Worm (Caenorhabditis elegans) whole organism, dauer: ENCODE data around the gene msp-36.

Experiments
- unc-62 ChIP-seq: sonication (generic microtip); optimal IDR thresholded peaks from 2 replicates; lab custom pipeline; 2017; ENCODE audit warnings: missing biosample characterization, missing genetic modification reagents, missing genetic modification characterization

The msp-36 gene

DNA sequence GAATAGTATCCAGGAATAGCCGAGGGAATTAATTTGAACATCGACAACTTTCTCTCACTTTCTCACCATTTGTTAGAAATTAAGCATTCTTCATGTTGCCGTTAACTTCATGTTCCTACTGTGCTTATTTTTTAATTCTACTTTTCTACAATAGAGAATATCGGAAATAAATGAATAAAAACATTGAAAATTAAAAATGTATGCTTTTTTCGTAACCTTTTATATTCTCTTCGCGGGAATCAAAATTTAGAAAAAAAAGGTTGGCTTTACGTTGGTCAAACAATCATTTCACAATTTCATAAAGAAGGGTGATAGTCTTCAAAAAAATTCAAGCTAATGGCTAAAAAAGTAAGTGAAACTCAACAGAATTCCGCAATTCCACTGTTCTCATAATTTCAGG, 19.3 kb upstream of the msp-36 start, which contains the start of gene W01B6.5:
Gene W01B6.5 (plus strand): TSS at position 301 of the 400 bp plus-strand sequence.
- TF ChIP-seq unc-62 (GFP tag; lab: Kevin White, UChicago): no peak

- TF ChIP-seq unc-62 (GFP tag; lab: Kevin White, UChicago): no peak
Observed at ce11 chrIV:10078003-10078402, 17.2 kb upstream of the msp-36 start.

ce11 chrIV:10080816-10081215, 14.4 kb upstream of the msp-36 start, which contains the start of gene W01B6.6:
W01B6.6 (plus strand) TSS chrIV:10081116.
- no peak for TF ChIP-seq unc-62 (GFP tag; lab: Kevin White, UChicago)

DNA sequence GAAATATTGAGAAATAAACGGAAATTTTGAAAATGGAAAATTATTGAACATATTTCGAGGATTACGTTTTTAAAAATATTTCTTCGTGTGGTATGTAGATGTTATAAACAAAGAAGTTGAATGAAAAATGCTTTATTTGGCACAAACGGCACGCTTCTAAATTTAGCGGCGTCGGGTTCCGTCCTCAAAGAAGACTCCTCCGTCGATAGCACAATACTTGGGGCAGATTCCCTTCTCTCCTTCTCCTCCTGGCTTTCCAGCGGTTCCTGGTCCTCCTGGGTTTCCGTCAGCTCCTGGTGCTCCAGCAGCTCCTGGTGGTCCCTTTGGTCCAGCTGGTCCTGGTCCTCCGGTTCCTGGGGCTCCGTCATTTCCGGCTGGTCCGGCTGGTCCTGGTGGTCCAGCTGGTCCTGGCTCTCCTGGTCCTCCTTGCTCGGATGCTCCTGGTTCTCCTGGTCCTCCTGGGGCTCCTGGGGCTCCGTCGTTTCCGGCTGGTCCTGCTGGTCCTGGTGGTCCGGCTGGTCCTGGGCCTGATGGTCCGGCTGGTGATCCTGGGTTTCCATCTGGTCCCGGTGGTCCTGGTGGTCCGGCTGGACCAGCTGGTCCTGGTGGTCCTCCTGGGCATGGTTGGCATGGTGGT, 10.8 kb upstream of the msp-36 start, which contains the start of gene W01B6.8:
Gene W01B6.8 (minus strand): TSS at position 51 of the 637 bp plus-strand sequence.
- TF ChIP-seq unc-62 (GFP tag; lab: Kevin White, UChicago): no peak

ce11 chrIV:10085401-10086187, 9.6 kb upstream of the msp-36 start, which contains the start of the genes col-2 and ndc-80:
col-2 (minus strand) TSS chrIV:10085451.
ndc-80 (plus strand) TSS chrIV:10086137.
- no peak for TF ChIP-seq unc-62 (GFP tag; lab: Kevin White, UChicago)

DNA sequence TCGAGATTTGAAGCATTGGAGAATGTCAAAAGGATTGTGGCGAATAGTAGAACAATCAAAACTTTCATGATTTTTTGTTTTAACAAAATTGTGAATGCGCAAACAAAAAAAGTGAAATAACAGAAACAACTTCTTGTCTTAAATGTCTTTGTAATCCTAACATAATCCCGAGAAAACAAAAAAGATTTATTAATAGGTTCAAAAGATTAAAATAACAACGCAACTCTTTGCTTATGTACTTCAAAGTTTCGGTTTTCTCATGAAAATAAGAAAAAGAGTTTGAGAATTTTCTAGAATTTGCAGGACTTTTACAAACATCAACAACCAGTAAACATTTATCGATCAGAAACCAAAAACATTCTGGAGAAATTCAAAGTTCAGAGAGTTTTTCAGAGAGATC, 5.5 kb upstream of the msp-36 start, which contains the start of gene ttr-39:
Gene ttr-39 (minus strand): TSS at position 101 of the 400 bp plus-strand sequence.
- no peak for TF ChIP-seq unc-62 (GFP tag; lab: Kevin White, UChicago)

DNA sequence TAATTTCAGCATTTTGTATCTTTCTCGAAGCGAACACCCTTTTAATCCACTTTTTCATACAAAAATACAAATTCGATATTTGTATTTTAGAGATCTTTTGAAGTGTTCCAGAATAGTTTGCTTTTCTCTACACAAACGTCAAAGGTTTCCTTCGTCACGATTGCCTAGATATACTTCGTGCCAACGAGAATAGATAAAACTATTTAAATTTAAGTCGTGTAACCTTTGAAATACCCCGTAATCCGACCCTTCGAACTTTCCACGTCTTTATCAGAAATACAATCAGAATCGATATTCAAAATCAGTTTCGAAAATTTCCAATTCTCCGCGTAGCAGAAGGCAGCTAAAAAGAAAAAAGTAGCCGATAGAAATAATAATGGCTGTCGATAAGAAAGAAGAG, 4.9 kb upstream of the msp-36 start, which contains the start of gene ttbk-5:
Gene ttbk-5 (plus strand): TSS at position 301 of the 400 bp plus-strand sequence.
- no peak for TF ChIP-seq unc-62 (GFP tag; lab: Kevin White, UChicago)

- TF ChIP-seq unc-62 (GFP tag; lab: Kevin White, UChicago): no peak
Observed at ce11 chrIV:10096881-10097280, 1.6 kb downstream of the msp-36 start, which contains the start of gene dis-3. dis-3 (plus strand) TSS chrIV:10097202.

- TF ChIP-seq unc-62 (GFP tag; lab: Kevin White, UChicago): no peak
Observed at ce11 chrIV:10110417-10110816, 15.2 kb downstream of the msp-36 start, which contains the start of gene egl-38. egl-38 (minus strand) TSS chrIV:10110517.

- no peak for TF ChIP-seq unc-62 (GFP tag; lab: Kevin White, UChicago)
Observed at ce11 chrIV:10110870-10111269, 15.6 kb downstream of the msp-36 start.

DNA sequence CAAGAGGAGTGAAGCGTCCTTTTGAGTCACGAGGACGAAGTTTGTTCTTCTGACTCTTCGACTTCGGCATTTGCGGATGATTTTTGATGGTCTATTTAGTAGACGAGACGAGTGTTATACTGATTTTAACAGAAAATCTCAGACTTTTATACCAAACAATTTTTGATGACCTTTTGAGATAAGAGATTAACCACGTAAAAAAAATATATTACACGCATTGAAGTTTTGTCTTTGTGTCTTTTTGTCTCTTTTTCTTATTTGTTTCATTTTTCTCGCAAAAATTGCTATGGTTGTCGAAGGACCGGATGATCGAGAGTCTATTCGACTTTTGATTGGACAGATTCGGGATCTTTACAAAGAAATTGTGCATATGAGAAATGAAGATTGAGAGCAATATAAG, 16.2 kb downstream of the msp-36 start, which contains the start of gene spch-1:
Gene spch-1 (minus strand): TSS at position 101 of the 400 bp plus-strand sequence.
- TF ChIP-seq unc-62 (GFP tag; lab: Kevin White, UChicago): no peak

DNA sequence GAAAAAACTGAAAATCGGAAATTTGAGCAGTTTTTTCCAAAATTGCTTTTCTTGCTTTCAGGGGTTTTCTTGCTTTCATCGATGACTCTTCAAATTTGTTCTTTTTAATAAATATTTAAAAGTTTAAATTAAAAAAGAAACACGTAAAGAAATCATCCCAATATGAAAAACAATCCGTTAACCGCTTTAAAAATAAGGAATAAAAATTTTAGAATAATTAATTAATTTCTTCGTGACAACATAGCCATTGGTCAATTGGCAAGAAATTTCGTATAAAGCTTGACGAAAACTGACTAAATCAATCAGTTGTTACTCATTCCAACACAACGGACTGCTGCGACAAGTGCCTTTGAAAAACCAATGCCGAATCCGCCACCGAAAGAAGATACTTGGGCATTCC, 17.3 kb downstream of the msp-36 start, which contains the start of gene nsph-3.2:
Gene nsph-3.2 (plus strand): TSS at position 301 of the 400 bp plus-strand sequence.
- TF ChIP-seq unc-62 (GFP tag; lab: Kevin White, UChicago): no peak

ce11 chrIV:10115142-10115541, 19.9 kb downstream of the msp-36 start, which contains the start of gene C04G2.10:
C04G2.10 (plus strand) TSS chrIV:10115442.
- TF ChIP-seq unc-62 (GFP tag; lab: Kevin White, UChicago): no peak

- TF ChIP-seq unc-62 (GFP tag; lab: Kevin White, UChicago): no peak
Observed at ce11 chrIV:10116765-10117164, 21.5 kb downstream of the msp-36 start.

DNA sequence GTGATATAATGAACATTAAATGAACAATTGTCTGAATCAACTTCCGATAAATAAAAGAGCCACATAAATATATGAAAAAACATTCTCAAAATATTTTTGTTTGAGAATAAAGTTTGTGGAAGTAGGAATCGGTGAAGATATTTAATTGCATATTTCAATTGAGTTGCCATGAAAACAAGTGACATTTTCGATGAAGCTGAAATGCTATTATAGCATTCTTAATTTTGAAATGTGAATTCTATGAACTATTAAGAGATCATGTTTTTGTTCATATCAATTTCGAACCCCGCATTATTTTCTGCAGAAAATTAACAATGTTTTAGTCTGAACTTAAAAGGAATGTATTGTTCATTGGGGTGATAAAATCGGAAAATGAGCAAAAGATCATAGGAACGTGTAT, 27.0 kb downstream of the msp-36 start, which contains the start of gene irld-21:
Gene irld-21 (minus strand): TSS at position 101 of the 400 bp plus-strand sequence.
- TF ChIP-seq unc-62 (GFP tag; lab: Kevin White, UChicago): no peak

ce11 chrIV:10126544-10126943, 31.3 kb downstream of the msp-36 start, which contains the start of gene ctf-18:
ctf-18 (minus strand) TSS chrIV:10126644.
- no peak for TF ChIP-seq unc-62 (GFP tag; lab: Kevin White, UChicago)
